Fruit fly (Drosophila melanogaster) whole organism, embryonic: ENCODE data around the gene CG32428.

Experiments used
- CG11456 ChIP-seq: fragments of 200-800 bp; sonication (Bioruptor generic); IDR thresholded peaks from 3 replicates; pipeline ENCODE4 v1.3.6; 2022; ENCODE audit warnings: missing biosample characterization, missing genetic modification characterization
- CG1233 ChIP-seq: fragments of 200-800 bp; sonication (Bioruptor generic); optimal IDR thresholded peaks from 4 replicates; lab custom pipeline; 2018; ENCODE audit warnings: missing biosample characterization, mild to moderate bottlenecking, missing genetic modification characterization
- CG12744 ChIP-seq: fragments of 200-800 bp; sonication (Bioruptor generic); optimal IDR thresholded peaks from 2 replicates; lab custom pipeline; 2016; ENCODE audit warnings: missing biosample characterization, missing genetic modification characterization
- CG14441 ChIP-seq: fragments of 200-800 bp; sonication (Bioruptor generic); IDR thresholded peaks from 2 replicates; pipeline ENCODE4 v1.3.6; 2022; ENCODE audit warnings: missing biosample characterization, missing genetic modification characterization
- CG14710 ChIP-seq: fragments of 200-800 bp; sonication (Bioruptor generic); optimal IDR thresholded peaks from 3 replicates; lab custom pipeline; 2019; ENCODE audit warnings: missing biosample characterization, mild to moderate bottlenecking, missing genetic modification characterization, moderate library complexity
- CG15696 ChIP-seq: fragments of 200-800 bp; sonication (Bioruptor generic); optimal IDR thresholded peaks from 2 replicates; lab custom pipeline; 2019; ENCODE audit warnings: missing biosample characterization, mild to moderate bottlenecking, missing genetic modification characterization, moderate library complexity
- CG2202 ChIP-seq: fragments of 200-800 bp; sonication (Bioruptor generic); optimal IDR thresholded peaks from 2 replicates; lab custom pipeline; 2018; ENCODE audit warnings: missing biosample characterization, mild to moderate bottlenecking, missing genetic modification characterization
- CG31224 ChIP-seq: fragments of 200-800 bp; sonication (Bioruptor generic); IDR thresholded peaks from 2 replicates; pipeline ENCODE4 v1.3.6; 2022; ENCODE audit warnings: missing biosample characterization, missing genetic modification characterization
- CG32772 ChIP-seq: fragments of 200-800 bp; sonication (Bioruptor generic); IDR thresholded peaks from 2 replicates; pipeline ENCODE4 v1.3.6; 2022; ENCODE audit warnings: missing biosample characterization, missing genetic modification characterization
- CG33213 ChIP-seq: fragments of 200-800 bp; sonication (Bioruptor generic); optimal IDR thresholded peaks from 3 replicates; lab custom pipeline; 2016; ENCODE audit warnings: missing biosample characterization, missing genetic modification characterization
- CG33557 ChIP-seq: fragments of 200-800 bp; sonication (Bioruptor generic); optimal IDR thresholded peaks from 2 replicates; lab custom pipeline; 2019; ENCODE audit warnings: missing biosample characterization, mild to moderate bottlenecking, missing genetic modification characterization, moderate library complexity
- CG4617 ChIP-seq: fragments of 200-800 bp; sonication (Bioruptor generic); optimal IDR thresholded peaks from 3 replicates; lab custom pipeline; 2016; ENCODE audit warnings: missing biosample characterization, missing genetic modification characterization, borderline replicate concordance
- CG6272 ChIP-seq: fragments of 200-800 bp; sonication (Bioruptor generic); IDR thresholded peaks from 2 replicates; pipeline ENCODE4 v1.3.6; 2022; ENCODE audit warnings: missing biosample characterization, missing genetic modification characterization
- CG7745 ChIP-seq: fragments of 200-800 bp; sonication (Bioruptor generic); optimal IDR thresholded peaks from 2 replicates; lab custom pipeline; 2018; ENCODE audit warnings: missing biosample characterization, mild to moderate bottlenecking, missing genetic modification characterization, moderate library complexity
- CG7786 ChIP-seq: fragments of 200-800 bp; sonication (Bioruptor generic); optimal IDR thresholded peaks from 2 replicates; lab custom pipeline; 2016; ENCODE audit warnings: missing biosample characterization, missing genetic modification characterization
- D19A ChIP-seq: fragments of 200-800 bp; optimal IDR thresholded peaks from 3 replicates; lab custom pipeline; 2019; ENCODE audit warnings: missing biosample characterization, mild to moderate bottlenecking, missing genetic modification characterization, moderate library complexity
- Dp ChIP-seq: fragments of 200-800 bp; sonication (Bioruptor generic); optimal IDR thresholded peaks from 2 replicates; lab custom pipeline; 2018; ENCODE audit warnings: missing biosample characterization, mild to moderate bottlenecking, missing genetic modification characterization, moderate library complexity
- Dref ChIP-seq: fragments of 200-800 bp; sonication (Bioruptor generic); IDR thresholded peaks from 2 replicates; pipeline ENCODE4 v1.3.6; 2022; ENCODE audit warnings: missing biosample characterization, missing genetic modification characterization
- ERR ChIP-seq: fragments of 200-800 bp; sonication (Bioruptor generic); optimal IDR thresholded peaks from 2 replicates; lab custom pipeline; 2016; ENCODE audit warnings: missing biosample characterization, missing genetic modification characterization
- HLH54F ChIP-seq: fragments of 200-800 bp; sonication (Bioruptor generic); optimal IDR thresholded peaks from 3 replicates; lab custom pipeline; 2016; ENCODE audit warnings: missing biosample characterization, missing genetic modification characterization
- HLHmδ ChIP-seq: fragments of 200-800 bp; sonication (Bioruptor generic); optimal IDR thresholded peaks from 2 replicates; lab custom pipeline; 2018; ENCODE audit warnings: missing biosample characterization, mild to moderate bottlenecking, missing genetic modification characterization, moderate library complexity
- Hey ChIP-seq: fragments of 200-800 bp; sonication (Bioruptor generic); optimal IDR thresholded peaks from 3 replicates; lab custom pipeline; 2018; ENCODE audit warnings: missing biosample characterization, mild to moderate bottlenecking, missing genetic modification characterization
- HmgZ ChIP-seq: fragments of 200-800 bp; sonication (Bioruptor generic); optimal IDR thresholded peaks from 2 replicates; lab custom pipeline; 2018; ENCODE audit warnings: missing biosample characterization, mild to moderate bottlenecking, missing genetic modification characterization
- Hr51 ChIP-seq, 2 experiments: fragments of 200-800 bp; sonication (Bioruptor generic); optimal IDR thresholded peaks; 2 replicates in 1 of 2; 3 replicates in 1 of 2; lab custom pipeline; 2016 to 2018; ENCODE audit warnings: missing biosample characterization in 2 of 2, missing genetic modification characterization in 2 of 2, mild to moderate bottlenecking in 1 of 2, moderate library complexity in 1 of 2
- Hr78 ChIP-seq, 2 experiments: fragments of 200-800 bp in 1 of 2; fragments of >200 bp in 1 of 2; sonication (Bioruptor generic) in 1 of 2; optimal IDR thresholded peaks; 2 replicates each; lab custom pipeline; 2017 to 2019; ENCODE audit warnings: missing biosample characterization in 2 of 2, missing genetic modification characterization in 2 of 2, mild to moderate bottlenecking in 1 of 2, moderate library complexity in 1 of 2
- MTF-1 ChIP-seq: fragments of 200-800 bp; sonication (Bioruptor generic); optimal IDR thresholded peaks from 2 replicates; lab custom pipeline; 2018; ENCODE audit warnings: missing biosample characterization, mild to moderate bottlenecking, missing genetic modification characterization, borderline replicate concordance
- Max ChIP-seq: fragments of 200-800 bp; sonication (Bioruptor generic); optimal IDR thresholded peaks from 2 replicates; lab custom pipeline; 2016; ENCODE audit warnings: missing biosample characterization, mild to moderate bottlenecking, missing genetic modification characterization
- NfI ChIP-seq: fragments of 200-800 bp; sonication (Bioruptor generic); optimal IDR thresholded peaks from 3 replicates; lab custom pipeline; 2018; ENCODE audit warnings: missing biosample characterization, mild to moderate bottlenecking, missing genetic modification characterization, moderate library complexity
- Poxn ChIP-seq: fragments of 200-800 bp; sonication (Bioruptor generic); IDR thresholded peaks from 2 replicates; pipeline ENCODE4 v1.3.6; 2022; ENCODE audit warnings: missing biosample characterization, missing genetic modification characterization
- Stat92E ChIP-seq, 3 experiments: fragments of >200 bp in 2 of 3; fragments of 200-800 bp in 1 of 3; sonication (Bioruptor generic) in 1 of 3; optimal IDR thresholded peaks; 2 replicates each; lab custom pipeline; 2017 to 2019; ENCODE audit warnings: missing biosample characterization in 3 of 3, missing genetic modification characterization in 3 of 3, mild to moderate bottlenecking in 1 of 3, moderate library complexity in 1 of 3
- br ChIP-seq: fragments of >200 bp; optimal IDR thresholded peaks from 2 replicates; lab custom pipeline; 2017
- btn ChIP-seq: fragments of 200-800 bp; sonication (Bioruptor generic); optimal IDR thresholded peaks from 2 replicates; lab custom pipeline; 2016; ENCODE audit warnings: missing biosample characterization, missing genetic modification characterization
- chif ChIP-seq, 2 experiments: fragments of 200-800 bp; sonication (Bioruptor generic); optimal IDR thresholded peaks; 3 replicates each; lab custom pipeline; 2016; ENCODE audit warnings: missing biosample characterization in 2 of 2, missing genetic modification characterization in 2 of 2
- chn ChIP-seq: fragments of 200-800 bp; sonication (Bioruptor generic); optimal IDR thresholded peaks from 2 replicates; lab custom pipeline; 2016; ENCODE audit warnings: missing biosample characterization, missing genetic modification characterization
- ci ChIP-seq: fragments of 200-800 bp; sonication (Bioruptor generic); IDR thresholded peaks from 3 replicates; pipeline ENCODE4 v1.3.6; 2022; ENCODE audit warnings: missing biosample characterization, missing genetic modification characterization
- croc ChIP-seq: fragments of 200-800 bp; sonication (Bioruptor generic); conservative IDR thresholded peaks from 3 replicates; pipeline ENCODE4 v1.3.6; 2022; ENCODE audit warnings: missing biosample characterization, missing genetic modification characterization
- crol ChIP-seq: fragments of 200-800 bp; sonication (Bioruptor generic); IDR thresholded peaks from 2 replicates; pipeline ENCODE4 v1.3.6; 2022; ENCODE audit warnings: missing biosample characterization, missing genetic modification characterization
- grn ChIP-seq: fragments of 200-800 bp; sonication (Bioruptor generic); optimal IDR thresholded peaks from 3 replicates; lab custom pipeline; 2017; ENCODE audit warnings: missing biosample characterization, missing genetic modification characterization
- gsb-n ChIP-seq: fragments of 200-800 bp; sonication (Bioruptor generic); optimal IDR thresholded peaks from 3 replicates; lab custom pipeline; 2018; ENCODE audit warnings: missing biosample characterization, mild to moderate bottlenecking, missing genetic modification characterization
- klu ChIP-seq: fragments of 200-800 bp; sonication (Bioruptor generic); IDR thresholded peaks from 2 replicates; pipeline ENCODE4 v1.3.6; 2022; ENCODE audit warnings: missing biosample characterization, missing genetic modification characterization
- peb ChIP-seq: fragments of 200-800 bp; sonication (Bioruptor generic); IDR thresholded peaks from 2 replicates; pipeline ENCODE4 v1.3.6; 2022; ENCODE audit warnings: missing biosample characterization, missing genetic modification characterization
- run ChIP-seq: fragments of 200-800 bp; sonication (Bioruptor generic); optimal IDR thresholded peaks from 3 replicates; lab custom pipeline; 2018; ENCODE audit warnings: missing biosample characterization, mild to moderate bottlenecking, missing genetic modification characterization
- scrt ChIP-seq: fragments of 200-800 bp; sonication (Bioruptor generic); optimal IDR thresholded peaks from 2 replicates; lab custom pipeline; 2018; ENCODE audit warnings: missing biosample characterization, mild to moderate bottlenecking, missing genetic modification characterization, moderate library complexity
- sug ChIP-seq: fragments of 200-800 bp; optimal IDR thresholded peaks from 2 replicates; lab custom pipeline; 2019; ENCODE audit warnings: missing biosample characterization, mild to moderate bottlenecking, missing genetic modification characterization, moderate library complexity
- trem ChIP-seq: fragments of 200-800 bp; optimal IDR thresholded peaks from 3 replicates; lab custom pipeline; 2019; ENCODE audit warnings: missing biosample characterization, mild to moderate bottlenecking, missing genetic modification characterization, moderate library complexity
- wdn ChIP-seq: fragments of 200-800 bp; sonication (Bioruptor generic); IDR thresholded peaks from 2 replicates; pipeline ENCODE4 v1.3.6; 2022; ENCODE audit warnings: missing biosample characterization, missing genetic modification characterization
- zen2 ChIP-seq: fragments of 200-800 bp; sonication (Bioruptor generic); IDR thresholded peaks from 3 replicates; pipeline ENCODE4 v1.3.6; 2022; ENCODE audit warnings: missing biosample characterization, missing genetic modification characterization; ENCODE audit not compliant: partially characterized antibody
- zfh1 ChIP-seq: fragments of 200-800 bp; sonication (Bioruptor generic); IDR thresholded peaks from 3 replicates; pipeline ENCODE4 v1.3.6; 2022; ENCODE audit warnings: missing biosample characterization, missing genetic modification characterization

Gene CG32428

dm6 chr3L:20493417-20494261 lies 20.1 kb upstream of the CG32428 start (continued):
- TF ChIP-seq CG33557 (peak; percentile 30), run (tag; lab: Kevin White, UChicago) (peak; percentile 57), Dref (GFP tag; lab: Robert Waterston, UW) (no peak), peb (GFP tag; lab: Robert Waterston, UW) (peak; percentile 48; the same call in 1 of the 2 replicates), Hr51 (GFP tag; optimal IDR thresholded peaks at IDR 0.05; lab: Kevin White, UChicago) (peak; percentile 18 to 89), br (no peak), CG7745 (tag; lab: Kevin White, UChicago) (no peak), btn (GFP tag; lab: Kevin White, UChicago) (peak; percentile 15), HLH54F (GFP tag; lab: Kevin White, UChicago) (peak; percentile 38), trem (tag; lab: Kevin White, UChicago) (peak; percentile 9), sug (tag; lab: Kevin White, UChicago) (peak; percentile 49), gsb-n (tag; lab: Kevin White, UChicago) (no peak), D19A (peak; percentile 99), Stat92E (GFP tag; optimal IDR thresholded peaks at IDR 0.05; lab: Kevin White, UChicago) (no peak), Poxn (GFP tag; lab: Robert Waterston, UW) (0 out of 2 replicates have a peak, but pooled peaks have one; percentile 34), CG11456 (GFP tag; lab: Robert Waterston, UW) (peak; percentile 71; the same call in 2 of the 3 replicates), HmgZ (tag; lab: Kevin White, UChicago) (peak; percentile 55), Max (GFP tag; lab: Kevin White, UChicago) (peak; percentile 12), zen2 (GFP tag; lab: Robert Waterston, UW) (no peak), scrt (GFP tag; lab: Kevin White, UChicago) (peak; percentile 64), crol (GFP tag; lab: Robert Waterston, UW) (peak; percentile 27; the same call in 1 of the 2 replicates), wdn (peak; percentile 66), CG1233 (GFP tag; lab: Kevin White, UChicago) (peak; percentile 37), CG2202 (tag; lab: Kevin White, UChicago) (no peak), ERR (GFP tag; lab: Kevin White, UChicago) (no peak), CG14441 (GFP tag; lab: Robert Waterston, UW) (peak; percentile 78), CG7786 (GFP tag; lab: Kevin White, UChicago) (peak; percentile 42), chif (GFP tag; optimal IDR thresholded peaks at IDR 0.05; lab: Kevin White, UChicago) (peak in 1 of 2 experiments; percentile 37), CG31224 (GFP tag; lab: Robert Waterston, UW) (peak; percentile 77), CG15696 (tag; lab: Kevin White, UChicago) (peak; percentile 35), CG33213 (GFP tag; lab: Kevin White, UChicago) (peak; percentile 4), MTF-1 (GFP tag; lab: Kevin White, UChicago) (peak; percentile 59), klu (GFP tag; lab: Robert Waterston, UW) (peak; percentile 29; the same call in 1 of the 2 replicates), chn (GFP tag; lab: Kevin White, UChicago) (no peak), ci (GFP tag; lab: Robert Waterston, UW) (peak; percentile 69), HLHmδ (GFP tag; lab: Kevin White, UChicago) (no peak), Hey (tag; lab: Kevin White, UChicago) (no peak), CG6272 (GFP tag; lab: Robert Waterston, UW) (no peak), CG12744 (GFP tag; lab: Kevin White, UChicago) (no peak), CG14710 (tag; lab: Kevin White, UChicago) (no peak), Dp (GFP tag; lab: Kevin White, UChicago) (no peak), zfh1 (peak; percentile 68; the same call in 2 of the 3 replicates), grn (GFP tag; lab: Kevin White, UChicago) (no peak), Hr78 (GFP tag; optimal IDR thresholded peaks at IDR 0.05; lab: Kevin White, UChicago) (peak in 1 of 2 experiments; percentile 44), NfI (GFP tag; lab: Kevin White, UChicago) (peak; percentile 58), CG32772 (GFP tag; lab: Robert Waterston, UW) (peak; percentile 63; the same call in 1 of the 2 replicates), CG4617 (peak; percentile 23), croc (GFP tag; lab: Robert Waterston, UW) (no peak)
